Worm (Caenorhabditis elegans) whole organism, L3 larva: Measurements from ENCODE around the gene ent-3.

ENCODE experiments used
- fkh-10 ChIP-seq: sonication (generic microtip); optimal IDR thresholded peaks from 2 replicates; lab custom pipeline; 2017; ENCODE audit warnings: missing biosample characterization, missing genetic modification reagents, missing genetic modification characterization
- lin-39 ChIP-seq: fragments of 150-350 bp; optimal IDR thresholded peaks from 2 replicates; lab custom pipeline; 2018; ENCODE audit warnings: missing biosample characterization, missing genetic modification reagents, missing genetic modification characterization
- mml-1 ChIP-seq: fragments of 150-350 bp; sonication (generic microtip); optimal IDR thresholded peaks from 3 replicates; lab custom pipeline; 2014; ENCODE audit warnings: missing biosample characterization, missing genetic modification characterization
- nhr-11 ChIP-seq: fragments of 150-350 bp; optimal IDR thresholded peaks from 2 replicates; lab custom pipeline; 2014; ENCODE audit warnings: missing biosample characterization, missing genetic modification characterization
- nhr-25 ChIP-seq: sonication (generic microtip); optimal IDR thresholded peaks from 2 replicates; lab custom pipeline; 2017; ENCODE audit warnings: missing biosample characterization, missing genetic modification characterization
- nhr-77 ChIP-seq: fragments of 150-350 bp; optimal IDR thresholded peaks from 2 replicates; lab custom pipeline; 2014; ENCODE audit warnings: missing biosample characterization, missing genetic modification characterization
- snpc-4 ChIP-seq: fragments of 150-350 bp; optimal IDR thresholded peaks from 2 replicates; lab custom pipeline; 2014; ENCODE audit warnings: missing biosample characterization, missing genetic modification characterization

ce11 chrV:14215106-14215505 lies 20.7 kb downstream of the ent-3 start, which contains the start of gene T16A9.5:
- no peak for TF ChIP-seq fkh-10
- TF ChIP-seq snpc-4 (tag; lab: Kevin White, UChicago), result no peak
- TF ChIP-seq nhr-77 (tag; lab: Kevin White, UChicago), result no peak
- no peak for TF ChIP-seq mml-1 (tag; lab: Kevin White, UChicago)
- no peak for TF ChIP-seq lin-39 (tag; lab: Kevin White, UChicago)
- no peak for TF ChIP-seq nhr-11 (tag; lab: Kevin White, UChicago)
- TF ChIP-seq nhr-25 (tag; lab: Kevin White, UChicago), result no peak
